Fruit fly (Drosophila melanogaster): ENCODE measurements around the gene CG43336.

The CG43336 gene

dm6 chr3R:15650250-15650649 is 13.3 kb downstream of the CG43336 start (continued):
- peak; percentile 45 for TF ChIP-seq Oli (tag; optimal IDR thresholded peaks at IDR 0.05)
- TF ChIP-seq slbo (GFP tag; IDR thresholded peaks at IDR 0.05): no peak
- TF ChIP-seq cad (GFP tag; optimal IDR thresholded peaks at IDR 0.05): no peak
- TF ChIP-seq lmd (GFP tag; IDR thresholded peaks at IDR 0.05): peak; percentile 31; the same call in 1 of the 2 replicates
- TF ChIP-seq CG16815 (GFP tag; optimal IDR thresholded peaks at IDR 0.05): peak; percentile 36
- TF ChIP-seq CG1603 (tag; optimal IDR thresholded peaks at IDR 0.05): peak; percentile 16
- TF ChIP-seq HHEX (GFP tag; optimal IDR thresholded peaks at IDR 0.05): no peak
- no peak for TF ChIP-seq run (tag; optimal IDR thresholded peaks at IDR 0.05)
- TF ChIP-seq chif (GFP tag; optimal IDR thresholded peaks at IDR 0.05): peak in 1 of 2 experiments; percentile 38
- TF ChIP-seq CG5180 (GFP tag; optimal IDR thresholded peaks at IDR 0.05): no peak
- no peak for TF ChIP-seq Bgb (GFP tag; IDR thresholded peaks at IDR 0.05; ENCODE audit: partially characterized antibody)
- no peak for TF ChIP-seq CG6765 (GFP tag; optimal IDR thresholded peaks at IDR 0.05)
- TF ChIP-seq CG11093 (GFP tag; IDR thresholded peaks at IDR 0.05): no peak
- peak; percentile 40 for TF ChIP-seq nmo (GFP tag; optimal IDR thresholded peaks at IDR 0.05)
- no peak for TF ChIP-seq Mad (GFP tag; optimal IDR thresholded peaks at IDR 0.05)
- peak; percentile 31; the same call in 2 of the 3 replicates for TF ChIP-seq croc (GFP tag; conservative IDR thresholded peaks at IDR 0.05)
- TF ChIP-seq Poxn (GFP tag; IDR thresholded peaks at IDR 0.05): no peak
- no peak for TF ChIP-seq prd (optimal IDR thresholded peaks at IDR 0.05)
- TF ChIP-seq prd (GFP tag; IDR thresholded peaks at IDR 0.05): peak; percentile 7; the same call in 1 of the 3 replicates
- TF ChIP-seq dmrt99B (tag; optimal IDR thresholded peaks at IDR 0.05): peak; percentile 41
- no peak for TF ChIP-seq CG14860 (GFP tag; IDR thresholded peaks at IDR 0.05; ENCODE audit: partially characterized antibody)
- no peak for TF ChIP-seq BEAF-32 (GFP tag; optimal IDR thresholded peaks at IDR 0.05)
- no peak for TF ChIP-seq her (GFP tag; optimal IDR thresholded peaks at IDR 0.05)
- no peak for TF ChIP-seq CG18011 (GFP tag; optimal IDR thresholded peaks at IDR 0.05)
- TF ChIP-seq Hr51 (GFP tag; optimal IDR thresholded peaks at IDR 0.05): peak in 1 of 2 experiments; percentile 0
- no peak for TF ChIP-seq CG2889 (GFP tag; IDR thresholded peaks at IDR 0.05)
- peak; percentile 6 for TF ChIP-seq Xbp1 (GFP tag; optimal IDR thresholded peaks at IDR 0.05)
- TF ChIP-seq CG14667 (GFP tag; IDR thresholded peaks at IDR 0.05): no peak
- TF ChIP-seq crc (GFP tag; optimal IDR thresholded peaks at IDR 0.05): no peak
- TF ChIP-seq p53 (GFP tag; optimal IDR thresholded peaks at IDR 0.05): no peak
- TF ChIP-seq gcm (GFP tag; optimal IDR thresholded peaks at IDR 0.05): peak; percentile 58
- TF ChIP-seq Pdp1 (GFP tag; optimal IDR thresholded peaks at IDR 0.05): no peak
- peak; percentile 51 for TF ChIP-seq Blimp-1 (GFP tag; optimal IDR thresholded peaks at IDR 0.05)
- TF ChIP-seq disco-r (GFP tag; optimal IDR thresholded peaks at IDR 0.05): no peak
- no peak for TF ChIP-seq Hr3 (GFP tag; optimal IDR thresholded peaks at IDR 0.05)
- TF ChIP-seq CG17829 (tag; optimal IDR thresholded peaks at IDR 0.05): peak; percentile 53
- TF ChIP-seq Bteb2 (GFP tag; optimal IDR thresholded peaks at IDR 0.05): no peak
- peak; percentile 29; the same call in 1 of the 2 replicates for TF ChIP-seq Ptx1 (GFP tag; IDR thresholded peaks at IDR 0.05)
- 0 out of 3 replicates have a peak, but pooled peaks have one; percentile 15 for TF ChIP-seq dysf (GFP tag; IDR thresholded peaks at IDR 0.05)
- TF ChIP-seq CG2678 (tag; optimal IDR thresholded peaks at IDR 0.05): peak; percentile 25
- no peak for TF ChIP-seq ap (GFP tag; IDR thresholded peaks at IDR 0.05)
- TF ChIP-seq HLH3B (GFP tag; IDR thresholded peaks at IDR 0.05): no peak
- TF ChIP-seq CG2712 (tag; optimal IDR thresholded peaks at IDR 0.05): peak; percentile 78
- peak; percentile 33; the same call in 2 of the 3 replicates for TF ChIP-seq row (GFP tag; IDR thresholded peaks at IDR 0.05)
- TF ChIP-seq Neu2 (GFP tag; optimal IDR thresholded peaks at IDR 0.05; ENCODE audit: borderline replicate concordance): no peak
- TF ChIP-seq CG11247 (GFP tag; IDR thresholded peaks at IDR 0.05): no peak
- TF ChIP-seq CG1529 (GFP tag; optimal IDR thresholded peaks at IDR 0.05): peak; percentile 15
- peak; percentile 34 for TF ChIP-seq fd96Cb (tag; optimal IDR thresholded peaks at IDR 0.05)
- TF ChIP-seq sc (optimal IDR thresholded peaks at IDR 0.05): no peak
- TF ChIP-seq sc (GFP tag; optimal IDR thresholded peaks at IDR 0.05): peak; percentile 27
- TF ChIP-seq bsh (GFP tag; optimal IDR thresholded peaks at IDR 0.05): peak in 1 of 2 experiments; percentile 73
